In the genomic region with DNA sequence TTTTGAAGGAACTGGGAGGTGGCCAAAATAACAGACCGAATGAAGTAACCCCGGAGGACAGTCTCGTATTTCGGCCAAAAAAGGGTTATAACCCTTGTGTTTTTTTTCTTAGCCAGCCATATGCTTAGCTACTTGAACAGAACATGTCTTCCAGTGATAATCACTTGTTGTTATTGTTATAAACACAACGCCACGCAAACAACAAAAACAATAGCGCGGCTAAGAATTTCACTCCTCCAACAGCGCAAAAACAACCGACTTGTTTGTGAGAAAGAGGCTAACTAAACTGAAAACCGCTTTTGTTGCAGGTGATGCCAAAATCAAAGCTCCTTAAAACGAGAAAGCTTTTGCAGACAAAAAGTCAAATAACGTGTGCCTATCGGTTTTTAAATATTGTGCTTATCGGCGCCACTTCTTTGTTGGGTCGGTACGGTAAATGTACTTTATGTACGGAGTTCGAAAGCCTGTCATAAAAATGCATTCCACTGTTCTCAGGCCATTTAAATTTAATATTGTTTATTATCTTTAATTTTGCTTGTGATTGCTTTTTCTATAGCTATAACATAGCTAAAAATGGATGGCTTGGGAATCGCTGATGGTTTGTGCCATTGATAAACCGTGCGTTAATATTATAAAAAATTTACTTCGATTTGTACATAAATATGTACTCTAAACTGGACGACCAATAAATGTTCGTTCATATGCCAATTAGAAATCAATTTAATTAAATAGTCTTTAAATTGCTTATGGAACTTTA, we compare ENCODE assay signal across 1 fruit fly cellular context.
TF ChIP-seq lines count a peak whose summit lies in the region.

A gene (minus strand): TSS at position 285 of the 757 bp plus-strand sequence.

TF ChIP-seq in whole organism, embryonic, 481 proteins besides CTCF, POLR2A, EP300 and RAD21 (continued from another document and continues in another):
- no peak for TF ChIP-seq Hr3 (GFP tag; optimal IDR thresholded peaks at IDR 0.05; lab: Kevin White, UChicago)
- TF ChIP-seq CG13894 (tag; optimal IDR thresholded peaks at IDR 0.05; lab: Kevin White, UChicago): peak; percentile 61
- no peak for TF ChIP-seq Oaz (GFP tag; IDR thresholded peaks at IDR 0.05; lab: Robert Waterston, UW)
- no peak for TF ChIP-seq BEAF-32 (GFP tag; optimal IDR thresholded peaks at IDR 0.05; lab: Kevin White, UChicago)
- peak; percentile 76 for TF ChIP-seq Dp (GFP tag; optimal IDR thresholded peaks at IDR 0.05; lab: Kevin White, UChicago)
- TF ChIP-seq dpn (GFP tag; optimal IDR thresholded peaks at IDR 0.05; lab: Kevin White, UChicago): no peak
- no peak for TF ChIP-seq Sox100B (GFP tag; optimal IDR thresholded peaks at IDR 0.05; lab: Kevin White, UChicago)
- TF ChIP-seq Bdp1 (GFP tag; optimal IDR thresholded peaks at IDR 0.05; lab: Kevin White, UChicago): no peak
- no peak for TF ChIP-seq jigr1 (GFP tag; IDR thresholded peaks at IDR 0.05; lab: Robert Waterston, UW)
- TF ChIP-seq Atf3 (GFP tag; optimal IDR thresholded peaks at IDR 0.05; lab: Kevin White, UChicago): no peak
- TF ChIP-seq CG3065 (GFP tag; optimal IDR thresholded peaks at IDR 0.05; lab: Kevin White, UChicago): no peak
- no peak for TF ChIP-seq CG1792 (GFP tag; optimal IDR thresholded peaks at IDR 0.05; lab: Kevin White, UChicago)
- TF ChIP-seq MBD-R2 (GFP tag; IDR thresholded peaks at IDR 0.05; lab: Robert Waterston, UW): no peak; the same call in 1 of the 2 replicates
- TF ChIP-seq Bteb2 (GFP tag; optimal IDR thresholded peaks at IDR 0.05; lab: Kevin White, UChicago): no peak
- no peak for TF ChIP-seq ac (GFP tag; optimal IDR thresholded peaks at IDR 0.05; lab: Kevin White, UChicago)
- TF ChIP-seq chinmo (GFP tag; IDR thresholded peaks at IDR 0.05; lab: Robert Waterston, UW; ENCODE audit: partially characterized antibody): peak; percentile 87; the same call in 3 of the 4 replicates
- no peak for TF ChIP-seq Dip2 (GFP tag; IDR thresholded peaks at IDR 0.05; lab: Robert Waterston, UW)
- no peak for TF ChIP-seq CG9215 (GFP tag; IDR thresholded peaks at IDR 0.05; lab: Robert Waterston, UW)
- no peak; the same call in 2 of the 3 replicates for TF ChIP-seq so (GFP tag; IDR thresholded peaks at IDR 0.05; lab: Robert Waterston, UW)
- TF ChIP-seq CG15011 (GFP tag; optimal IDR thresholded peaks at IDR 0.05; lab: Kevin White, UChicago): no peak
- no peak for TF ChIP-seq CG14441 (GFP tag; IDR thresholded peaks at IDR 0.05; lab: Robert Waterston, UW)
- no peak for TF ChIP-seq CG4328 (GFP tag; optimal IDR thresholded peaks at IDR 0.05; lab: Kevin White, UChicago)
- no peak for TF ChIP-seq CG11695 (GFP tag; IDR thresholded peaks at IDR 0.05; lab: Robert Waterston, UW)
- no peak for TF ChIP-seq CG10462 (GFP tag; optimal IDR thresholded peaks at IDR 0.05; lab: Kevin White, UChicago)
- no peak for TF ChIP-seq ap (GFP tag; IDR thresholded peaks at IDR 0.05; lab: Robert Waterston, UW)
- TF ChIP-seq CG1529 (GFP tag; optimal IDR thresholded peaks at IDR 0.05; lab: Kevin White, UChicago): no peak
- TF ChIP-seq CG3995 (GFP tag; optimal IDR thresholded peaks at IDR 0.05; lab: Kevin White, UChicago): no peak
- TF ChIP-seq CG4617 (GFP tag; optimal IDR thresholded peaks at IDR 0.05; lab: Kevin White, UChicago; ENCODE audit: borderline replicate concordance): no peak
- TF ChIP-seq rib (GFP tag; IDR thresholded peaks at IDR 0.05; lab: Robert Waterston, UW): 0 out of 2 replicates have a peak, but pooled peaks have one; percentile 40
- TF ChIP-seq Ets65A (GFP tag; lab: Kevin White, UChicago): no peak
- TF ChIP-seq toy (GFP tag; IDR thresholded peaks at IDR 0.05; lab: Robert Waterston, UW): no peak
- TF ChIP-seq CG2678 (tag; optimal IDR thresholded peaks at IDR 0.05; lab: Kevin White, UChicago): no peak
- TF ChIP-seq inv (GFP tag; IDR thresholded peaks at IDR 0.05; lab: Robert Waterston, UW; ENCODE audit: partially characterized antibody): no peak
- peak; percentile 40 for TF ChIP-seq CG12769 (tag; optimal IDR thresholded peaks at IDR 0.05; lab: Kevin White, UChicago)
- TF ChIP-seq CG34422 (GFP tag; IDR thresholded peaks at IDR 0.05; lab: Robert Waterston, UW): no peak; the same call in 2 of the 3 replicates
- TF ChIP-seq CG17186 (GFP tag; optimal IDR thresholded peaks at IDR 0.05; lab: Kevin White, UChicago): no peak
- TF ChIP-seq CG2889 (GFP tag; IDR thresholded peaks at IDR 0.05; lab: Robert Waterston, UW): no peak
- TF ChIP-seq danr (GFP tag; IDR thresholded peaks at IDR 0.05; lab: Robert Waterston, UW): no peak
- no peak for TF ChIP-seq CG2875 (GFP tag; optimal IDR thresholded peaks at IDR 0.05; lab: Kevin White, UChicago)
- no peak for TF ChIP-seq YL-1 (GFP tag; optimal IDR thresholded peaks at IDR 0.05; lab: Kevin White, UChicago)
- no peak for TF ChIP-seq CG31441 (GFP tag; IDR thresholded peaks at IDR 0.05; lab: Robert Waterston, UW)
- no peak for TF ChIP-seq CG1602 (GFP tag; optimal IDR thresholded peaks at IDR 0.05; lab: Kevin White, UChicago)
- TF ChIP-seq CG12104 (GFP tag; optimal IDR thresholded peaks at IDR 0.05; lab: Kevin White, UChicago): peak; percentile 3
- peak; percentile 40 for TF ChIP-seq Myb (GFP tag; optimal IDR thresholded peaks at IDR 0.05; lab: Kevin White, UChicago)
- TF ChIP-seq CG5180 (GFP tag; optimal IDR thresholded peaks at IDR 0.05; lab: Kevin White, UChicago): no peak
- TF ChIP-seq D19A (tag; optimal IDR thresholded peaks at IDR 0.05; lab: Kevin White, UChicago): no peak
- TF ChIP-seq CG8765 (GFP tag; IDR thresholded peaks at IDR 0.05; lab: Robert Waterston, UW): no peak
- TF ChIP-seq sd (tag; optimal IDR thresholded peaks at IDR 0.05; lab: Kevin White, UChicago): no peak
- no peak for TF ChIP-seq CG1647 (GFP tag; optimal IDR thresholded peaks at IDR 0.05; lab: Kevin White, UChicago)
- no peak for TF ChIP-seq CG17328 (GFP tag; IDR thresholded peaks at IDR 0.05; lab: Robert Waterston, UW)
- no peak for TF ChIP-seq Fer3 (tag; optimal IDR thresholded peaks at IDR 0.05; lab: Kevin White, UChicago)
- no peak for TF ChIP-seq dimm (GFP tag; IDR thresholded peaks at IDR 0.05; lab: Robert Waterston, UW)
- TF ChIP-seq insv (GFP tag; optimal IDR thresholded peaks at IDR 0.05; lab: Kevin White, UChicago): no peak
- peak; percentile 20 for TF ChIP-seq CG12071 (GFP tag; optimal IDR thresholded peaks at IDR 0.05; lab: Kevin White, UChicago)
- TF ChIP-seq ranshi (GFP tag; IDR thresholded peaks at IDR 0.05; lab: Robert Waterston, UW): no peak
- peak; percentile 51; the same call in 1 of the 3 replicates for TF ChIP-seq dysf (GFP tag; IDR thresholded peaks at IDR 0.05; lab: Robert Waterston, UW)
- TF ChIP-seq gfzf (GFP tag; optimal IDR thresholded peaks at IDR 0.05; lab: Kevin White, UChicago): no peak
- TF ChIP-seq sim (GFP tag; IDR thresholded peaks at IDR 0.05; lab: Robert Waterston, UW): no peak
- TF ChIP-seq sr (GFP tag; IDR thresholded peaks at IDR 0.05; lab: Robert Waterston, UW): no peak
- no peak for TF ChIP-seq CG10654 (GFP tag; optimal IDR thresholded peaks at IDR 0.05; lab: Kevin White, UChicago)
- TF ChIP-seq CG7987 (GFP tag; optimal IDR thresholded peaks at IDR 0.05; lab: Kevin White, UChicago): no peak
- TF ChIP-seq sqz (GFP tag; optimal IDR thresholded peaks at IDR 0.05; lab: Kevin White, UChicago): no peak
- TF ChIP-seq cas (GFP tag; IDR thresholded peaks at IDR 0.05; lab: Robert Waterston, UW): no peak
- peak; percentile 42 for TF ChIP-seq her (GFP tag; optimal IDR thresholded peaks at IDR 0.05; lab: Kevin White, UChicago)
- no peak for TF ChIP-seq shn (GFP tag; optimal IDR thresholded peaks at IDR 0.05; lab: Kevin White, UChicago)
- TF ChIP-seq D (optimal IDR thresholded peaks at IDR 0.05; lab: Kevin White, UChicago): no peak
- TF ChIP-seq D (GFP tag; optimal IDR thresholded peaks at IDR 0.05; lab: Kevin White, UChicago): no peak
- no peak for TF ChIP-seq CG43689 (GFP tag; IDR thresholded peaks at IDR 0.05; lab: Robert Waterston, UW)
- no peak for TF ChIP-seq ham (GFP tag; IDR thresholded peaks at IDR 0.05; lab: Robert Waterston, UW)
- no peak for TF ChIP-seq CG7745 (tag; optimal IDR thresholded peaks at IDR 0.05; lab: Kevin White, UChicago)
- no peak; the same call in 1 of the 3 replicates for TF ChIP-seq row (GFP tag; IDR thresholded peaks at IDR 0.05; lab: Robert Waterston, UW)
- TF ChIP-seq CG7786 (GFP tag; optimal IDR thresholded peaks at IDR 0.05; lab: Kevin White, UChicago): no peak
- no peak for TF ChIP-seq CG11696 (GFP tag; IDR thresholded peaks at IDR 0.05; lab: Robert Waterston, UW)
- TF ChIP-seq CG7839 (tag; optimal IDR thresholded peaks at IDR 0.05; lab: Kevin White, UChicago): no peak
- TF ChIP-seq gce (GFP tag; IDR thresholded peaks at IDR 0.05; lab: Robert Waterston, UW): no peak
- TF ChIP-seq lola (GFP tag; optimal IDR thresholded peaks at IDR 0.05; lab: Kevin White, UChicago): peak in 1 of 3 experiments; percentile 36
- TF ChIP-seq BtbVII (GFP tag; optimal IDR thresholded peaks at IDR 0.05; lab: Kevin White, UChicago): peak; percentile 1
- no peak for TF ChIP-seq lmd (GFP tag; IDR thresholded peaks at IDR 0.05; lab: Robert Waterston, UW)
- TF ChIP-seq scrt (GFP tag; optimal IDR thresholded peaks at IDR 0.05; lab: Kevin White, UChicago): peak; percentile 58
- TF ChIP-seq CG11456 (GFP tag; IDR thresholded peaks at IDR 0.05; lab: Robert Waterston, UW): no peak
- TF ChIP-seq caup (GFP tag; optimal IDR thresholded peaks at IDR 0.05; lab: Kevin White, UChicago; ENCODE audit: severe bottlenecking): peak; percentile 19
- TF ChIP-seq CG15269 (tag; optimal IDR thresholded peaks at IDR 0.05; lab: Kevin White, UChicago): peak; percentile 18
- TF ChIP-seq tap (tag; optimal IDR thresholded peaks at IDR 0.05; lab: Kevin White, UChicago): no peak
- TF ChIP-seq CG4424 (GFP tag; optimal IDR thresholded peaks at IDR 0.05; lab: Kevin White, UChicago): no peak
- TF ChIP-seq unpg (GFP tag; optimal IDR thresholded peaks at IDR 0.05; lab: Kevin White, UChicago): no peak
- TF ChIP-seq twi (tag; optimal IDR thresholded peaks at IDR 0.05; lab: Kevin White, UChicago): no peak
- no peak for TF ChIP-seq Hr78 (GFP tag; optimal IDR thresholded peaks at IDR 0.05; lab: Kevin White, UChicago)
- no peak for TF ChIP-seq odd (GFP tag; optimal IDR thresholded peaks at IDR 0.05; lab: Kevin White, UChicago)
- no peak for TF ChIP-seq Blimp-1 (GFP tag; optimal IDR thresholded peaks at IDR 0.05; lab: Kevin White, UChicago)
- TF ChIP-seq CG13775 (GFP tag; optimal IDR thresholded peaks at IDR 0.05; lab: Kevin White, UChicago): no peak
- TF ChIP-seq CG10565 (GFP tag; optimal IDR thresholded peaks at IDR 0.05; lab: Kevin White, UChicago): no peak
- no peak for TF ChIP-seq Gug (GFP tag; IDR thresholded peaks at IDR 0.05; lab: Robert Waterston, UW)
- TF ChIP-seq ewg (GFP tag; optimal IDR thresholded peaks at IDR 0.05; lab: Kevin White, UChicago): no peak
- TF ChIP-seq CG30431 (GFP tag; optimal IDR thresholded peaks at IDR 0.05; lab: Kevin White, UChicago): no peak
- no peak for TF ChIP-seq CG10431 (GFP tag; optimal IDR thresholded peaks at IDR 0.05; lab: Kevin White, UChicago)
- TF ChIP-seq MTF-1 (GFP tag; optimal IDR thresholded peaks at IDR 0.05; lab: Kevin White, UChicago; ENCODE audit: borderline replicate concordance): no peak
- no peak for TF ChIP-seq zen2 (GFP tag; IDR thresholded peaks at IDR 0.05; lab: Robert Waterston, UW; ENCODE audit: partially characterized antibody)
- TF ChIP-seq CG10209 (GFP tag; optimal IDR thresholded peaks at IDR 0.05; lab: Kevin White, UChicago): no peak
- TF ChIP-seq Awh (GFP tag; IDR thresholded peaks at IDR 0.05; lab: Robert Waterston, UW): no peak; the same call in 1 of the 2 replicates
- no peak for TF ChIP-seq da (GFP tag; optimal IDR thresholded peaks at IDR 0.05; lab: Kevin White, UChicago)
- no peak for TF ChIP-seq org-1 (GFP tag; optimal IDR thresholded peaks at IDR 0.05; lab: Kevin White, UChicago)
- TF ChIP-seq bbx (GFP tag; IDR thresholded peaks at IDR 0.05; lab: Robert Waterston, UW; ENCODE audit: partially characterized antibody): peak; percentile 53; the same call in 1 of the 2 replicates
- no peak for TF ChIP-seq dan (GFP tag; IDR thresholded peaks at IDR 0.05; lab: Robert Waterston, UW)
- TF ChIP-seq CG31388 (GFP tag; optimal IDR thresholded peaks at IDR 0.05; lab: Kevin White, UChicago): no peak
- no peak for TF ChIP-seq CG1603 (tag; optimal IDR thresholded peaks at IDR 0.05; lab: Kevin White, UChicago)
- TF ChIP-seq CG8478 (optimal IDR thresholded peaks at IDR 0.05; lab: Kevin White, UChicago): no peak
- no peak for TF ChIP-seq seq (GFP tag; IDR thresholded peaks at IDR 0.05; lab: Robert Waterston, UW)
- no peak for TF ChIP-seq CG4820 (GFP tag; optimal IDR thresholded peaks at IDR 0.05; lab: Kevin White, UChicago)
- TF ChIP-seq lbe (GFP tag; optimal IDR thresholded peaks at IDR 0.05; lab: Kevin White, UChicago): no peak
- no peak for TF ChIP-seq Antp (GFP tag; optimal IDR thresholded peaks at IDR 0.05; lab: Kevin White, UChicago)
- no peak for TF ChIP-seq sc (optimal IDR thresholded peaks at IDR 0.05; lab: Kevin White, UChicago)
- no peak for TF ChIP-seq sc (GFP tag; optimal IDR thresholded peaks at IDR 0.05; lab: Kevin White, UChicago)
- TF ChIP-seq Atf6 (GFP tag; IDR thresholded peaks at IDR 0.05; lab: Robert Waterston, UW): 0 out of 2 replicates have a peak, but pooled peaks have one; percentile 17
- TF ChIP-seq nmo (GFP tag; optimal IDR thresholded peaks at IDR 0.05; lab: Kevin White, UChicago): no peak
- no peak for TF ChIP-seq zfh2 (GFP tag; optimal IDR thresholded peaks at IDR 0.05; lab: Kevin White, UChicago)
- peak; percentile 57; the same call in 1 of the 2 replicates for TF ChIP-seq CG4360 (GFP tag; IDR thresholded peaks at IDR 0.05; lab: Robert Waterston, UW)
- no peak for TF ChIP-seq CG12299 (tag; optimal IDR thresholded peaks at IDR 0.05; lab: Kevin White, UChicago)
- TF ChIP-seq CG33557 (GFP tag; optimal IDR thresholded peaks at IDR 0.05; lab: Kevin White, UChicago): no peak
- no peak for TF ChIP-seq CG17802 (tag; optimal IDR thresholded peaks at IDR 0.05; lab: Kevin White, UChicago)
- no peak for TF ChIP-seq maf-S (GFP tag; optimal IDR thresholded peaks at IDR 0.05; lab: Kevin White, UChicago)
- TF ChIP-seq p53 (GFP tag; optimal IDR thresholded peaks at IDR 0.05; lab: Kevin White, UChicago): no peak
- no peak for TF ChIP-seq HLHmδ (GFP tag; optimal IDR thresholded peaks at IDR 0.05; lab: Kevin White, UChicago)
- TF ChIP-seq CG13123 (GFP tag; optimal IDR thresholded peaks at IDR 0.05; lab: Kevin White, UChicago): no peak
- no peak for TF ChIP-seq al (GFP tag; IDR thresholded peaks at IDR 0.05; lab: Robert Waterston, UW)
- no peak for TF ChIP-seq CG4282 (GFP tag; optimal IDR thresholded peaks at IDR 0.05; lab: Kevin White, UChicago)
- peak; percentile 11; the same call in 1 of the 2 replicates for TF ChIP-seq sob (GFP tag; IDR thresholded peaks at IDR 0.05; lab: Robert Waterston, UW)
- TF ChIP-seq Hand (GFP tag; optimal IDR thresholded peaks at IDR 0.05; lab: Kevin White, UChicago): no peak
